Fruit fly (Drosophila melanogaster) whole organism, embryonic: ENCODE results near the gene Uba2.

Source experiments
- B-H2 ChIP-seq: fragments of 200-800 bp; sonication (Bioruptor generic); optimal IDR thresholded peaks from 2 replicates; lab custom pipeline; 2018; ENCODE audit warnings: missing biosample characterization, mild to moderate bottlenecking, missing genetic modification characterization
- C15 ChIP-seq: fragments of 200-800 bp; sonication (Bioruptor generic); IDR thresholded peaks from 3 replicates; pipeline ENCODE4 v1.3.6; 2022; ENCODE audit warnings: missing biosample characterization, missing genetic modification characterization
- CG10209 ChIP-seq: fragments of 200-800 bp; sonication (Bioruptor generic); optimal IDR thresholded peaks from 3 replicates; lab custom pipeline; 2017; ENCODE audit warnings: missing biosample characterization, mild to moderate bottlenecking, missing genetic modification characterization, missing genetic modification reagents
- CG10565 ChIP-seq: fragments of 200-800 bp; sonication (Bioruptor generic); optimal IDR thresholded peaks from 3 replicates; lab custom pipeline; 2016; ENCODE audit warnings: missing biosample characterization, mild to moderate bottlenecking, missing genetic modification characterization
- CG11093 ChIP-seq: fragments of 200-800 bp; sonication (Bioruptor generic); IDR thresholded peaks from 3 replicates; pipeline ENCODE4 v1.3.6; 2022; ENCODE audit warnings: missing biosample characterization, missing genetic modification characterization
- CG12236 ChIP-seq: fragments of 200-800 bp; sonication (Bioruptor generic); optimal IDR thresholded peaks from 2 replicates; lab custom pipeline; 2016; ENCODE audit warnings: missing biosample characterization, missing genetic modification characterization
- CG14710 ChIP-seq: fragments of 200-800 bp; sonication (Bioruptor generic); optimal IDR thresholded peaks from 3 replicates; lab custom pipeline; 2019; ENCODE audit warnings: missing biosample characterization, mild to moderate bottlenecking, missing genetic modification characterization, moderate library complexity
- CG1602 ChIP-seq: fragments of 200-800 bp; sonication (Bioruptor generic); optimal IDR thresholded peaks from 3 replicates; lab custom pipeline; 2016; ENCODE audit warnings: missing biosample characterization, missing genetic modification characterization
- CG17568 ChIP-seq: fragments of 200-800 bp; sonication (Bioruptor generic); optimal IDR thresholded peaks from 2 replicates; lab custom pipeline; 2018; ENCODE audit warnings: missing biosample characterization, mild to moderate bottlenecking, missing genetic modification characterization, moderate library complexity
- CG18011 ChIP-seq: fragments of 200-800 bp; sonication (Bioruptor generic); optimal IDR thresholded peaks from 2 replicates; lab custom pipeline; 2017; ENCODE audit warnings: missing biosample characterization, missing genetic modification characterization, mild to moderate bottlenecking, moderate library complexity, missing genotype
- CG2116 ChIP-seq: fragments of 200-800 bp; sonication (Bioruptor generic); optimal IDR thresholded peaks from 3 replicates; lab custom pipeline; 2018; ENCODE audit warnings: missing biosample characterization, mild to moderate bottlenecking, missing genetic modification characterization
- CG2712 ChIP-seq: fragments of 200-800 bp; optimal IDR thresholded peaks from 3 replicates; lab custom pipeline; 2019; ENCODE audit warnings: missing biosample characterization, mild to moderate bottlenecking, missing genetic modification characterization, moderate library complexity
- CG30431 ChIP-seq: fragments of 200-800 bp; sonication (Bioruptor generic); optimal IDR thresholded peaks from 2 replicates; lab custom pipeline; 2017; ENCODE audit warnings: missing biosample characterization, missing genetic modification characterization
- CG31224 ChIP-seq: fragments of 200-800 bp; sonication (Bioruptor generic); IDR thresholded peaks from 2 replicates; pipeline ENCODE4 v1.3.6; 2022; ENCODE audit warnings: missing biosample characterization, missing genetic modification characterization
- CG31388 ChIP-seq: fragments of 200-800 bp; sonication (Bioruptor generic); optimal IDR thresholded peaks from 2 replicates; lab custom pipeline; 2016; ENCODE audit warnings: missing biosample characterization, missing genetic modification characterization
- CG3281 ChIP-seq: fragments of 200-800 bp; sonication (Bioruptor generic); optimal IDR thresholded peaks from 3 replicates; lab custom pipeline; 2017; ENCODE audit warnings: missing biosample characterization, mild to moderate bottlenecking, missing genetic modification characterization
- CG34422 ChIP-seq: fragments of 200-800 bp; sonication (Bioruptor generic); IDR thresholded peaks from 3 replicates; pipeline ENCODE4 v1.3.6; 2022; ENCODE audit warnings: missing biosample characterization, missing genetic modification characterization
- CG4730 ChIP-seq: fragments of 200-800 bp; sonication (Bioruptor generic); IDR thresholded peaks from 2 replicates; pipeline ENCODE4 v1.3.6; 2022; ENCODE audit warnings: missing biosample characterization, missing genetic modification characterization
- CG6175 ChIP-seq: fragments of 200-800 bp; sonication (Bioruptor generic); IDR thresholded peaks from 3 replicates; pipeline ENCODE4 v1.3.6; 2022; ENCODE audit warnings: missing biosample characterization, missing genetic modification characterization
- CG6654 ChIP-seq: fragments of 200-800 bp; sonication (Bioruptor generic); optimal IDR thresholded peaks from 2 replicates; lab custom pipeline; 2017; ENCODE audit warnings: missing biosample characterization, mild to moderate bottlenecking, missing genetic modification characterization
- CG8924 ChIP-seq: fragments of 200-800 bp; optimal IDR thresholded peaks from 3 replicates; lab custom pipeline; 2019; ENCODE audit warnings: missing biosample characterization, mild to moderate bottlenecking, missing genetic modification characterization, moderate library complexity
- CG9437 ChIP-seq: fragments of 200-800 bp; sonication (Bioruptor generic); optimal IDR thresholded peaks from 2 replicates; lab custom pipeline; 2018; ENCODE audit warnings: missing biosample characterization, mild to moderate bottlenecking, missing genetic modification characterization
- CG9797 ChIP-seq: fragments of 200-800 bp; sonication (Bioruptor generic); optimal IDR thresholded peaks from 3 replicates; lab custom pipeline; 2018; ENCODE audit warnings: missing biosample characterization, mild to moderate bottlenecking, missing genetic modification characterization
- CG9876 ChIP-seq: fragments of 200-800 bp; sonication (Bioruptor generic); optimal IDR thresholded peaks from 2 replicates; lab custom pipeline; 2016; ENCODE audit warnings: missing biosample characterization, missing genetic modification characterization
- Chrac-16 ChIP-seq: fragments of 200-800 bp; sonication (Bioruptor generic); optimal IDR thresholded peaks from 3 replicates; lab custom pipeline; 2016; ENCODE audit warnings: missing biosample characterization, missing genetic modification characterization
- HLH4C ChIP-seq: fragments of 200-800 bp; sonication (Bioruptor generic); IDR thresholded peaks from 3 replicates; pipeline ENCODE4 v1.3.6; 2022; ENCODE audit warnings: missing biosample characterization, missing genetic modification characterization; ENCODE audit not compliant: partially characterized antibody
- Neu2 ChIP-seq: fragments of 200-800 bp; sonication (Bioruptor generic); optimal IDR thresholded peaks from 3 replicates; lab custom pipeline; 2016; ENCODE audit warnings: missing biosample characterization, missing genetic modification characterization, borderline replicate concordance
- Nf-YA ChIP-seq: fragments of 200-800 bp; sonication (Bioruptor generic); IDR thresholded peaks from 2 replicates; pipeline ENCODE4 v1.3.6; 2022; ENCODE audit warnings: missing biosample characterization, missing genetic modification characterization
- Pdp1 ChIP-seq, 2 experiments: fragments of 200-800 bp; sonication (Bioruptor generic); optimal IDR thresholded peaks; 3 replicates each; lab custom pipeline; 2016; ENCODE audit warnings: missing biosample characterization in 2 of 2, missing genetic modification characterization in 2 of 2, mild to moderate bottlenecking in 1 of 2, moderate library complexity in 1 of 2
- Scr ChIP-seq: fragments of 200-800 bp; sonication (Bioruptor generic); IDR thresholded peaks from 2 replicates; pipeline ENCODE4 v1.3.6; 2022; ENCODE audit warnings: missing biosample characterization, missing genetic modification characterization; ENCODE audit not compliant: partially characterized antibody
- YL-1 ChIP-seq: fragments of 200-800 bp; sonication (Bioruptor generic); optimal IDR thresholded peaks from 3 replicates; lab custom pipeline; 2017; ENCODE audit warnings: missing biosample characterization, mild to moderate bottlenecking, missing genetic modification characterization
- amos ChIP-seq: fragments of 200-800 bp; sonication (Bioruptor generic); IDR thresholded peaks from 2 replicates; pipeline ENCODE4 v1.3.6; 2022; ENCODE audit warnings: missing biosample characterization, missing genetic modification characterization; ENCODE audit not compliant: partially characterized antibody
- br ChIP-seq: fragments of >200 bp; optimal IDR thresholded peaks from 2 replicates; lab custom pipeline; 2017
- cwo ChIP-seq: fragments of 200-800 bp; sonication (Bioruptor generic); optimal IDR thresholded peaks from 3 replicates; lab custom pipeline; 2017; ENCODE audit warnings: missing biosample characterization, missing genetic modification characterization, mild to moderate bottlenecking, moderate library complexity, missing genetic modification reagents
- da ChIP-seq: fragments of 200-800 bp; sonication (Bioruptor generic); optimal IDR thresholded peaks from 2 replicates; lab custom pipeline; 2016; ENCODE audit warnings: missing biosample characterization, missing genetic modification characterization
- disco-r ChIP-seq: fragments of 200-800 bp; sonication (Bioruptor generic); optimal IDR thresholded peaks from 2 replicates; lab custom pipeline; 2016; ENCODE audit warnings: missing biosample characterization, missing genetic modification characterization
- dpn ChIP-seq, 2 experiments: fragments of 200-800 bp; sonication (Bioruptor generic); optimal IDR thresholded peaks; 3 replicates each; lab custom pipeline; 2016; ENCODE audit warnings: missing biosample characterization in 2 of 2, missing genetic modification characterization in 2 of 2
- eve ChIP-seq, 2 experiments: fragments of >200 bp; optimal IDR thresholded peaks; 2 replicates each; lab custom pipeline; 2017; ENCODE audit warnings: missing biosample characterization in 2 of 2, missing genetic modification characterization in 2 of 2
- fd3F ChIP-seq: fragments of 200-800 bp; sonication (Bioruptor generic); optimal IDR thresholded peaks from 2 replicates; lab custom pipeline; 2018; ENCODE audit warnings: missing biosample characterization, mild to moderate bottlenecking, missing genetic modification characterization, moderate library complexity
- grau ChIP-seq: fragments of 200-800 bp; optimal IDR thresholded peaks from 3 replicates; lab custom pipeline; 2019; ENCODE audit warnings: missing biosample characterization, mild to moderate bottlenecking, missing genetic modification characterization, moderate library complexity
- gsb-n ChIP-seq: fragments of 200-800 bp; sonication (Bioruptor generic); optimal IDR thresholded peaks from 3 replicates; lab custom pipeline; 2018; ENCODE audit warnings: missing biosample characterization, mild to moderate bottlenecking, missing genetic modification characterization
- hb ChIP-seq: fragments of 200-800 bp; sonication (Bioruptor generic); IDR thresholded peaks from 3 replicates; pipeline ENCODE4 v1.3.6; 2022; ENCODE audit warnings: missing biosample characterization, missing genetic modification characterization; ENCODE audit not compliant: partially characterized antibody
- ken ChIP-seq: fragments of 200-800 bp; sonication (Bioruptor generic); IDR thresholded peaks from 3 replicates; pipeline ENCODE4 v1.3.6; 2022; ENCODE audit warnings: missing biosample characterization, missing genetic modification characterization
- pnt ChIP-seq: fragments of 200-800 bp; sonication (Bioruptor generic); optimal IDR thresholded peaks from 3 replicates; lab custom pipeline; 2016; ENCODE audit warnings: missing biosample characterization, missing genetic modification characterization
- rib ChIP-seq: fragments of 200-800 bp; sonication (Bioruptor generic); IDR thresholded peaks from 2 replicates; pipeline ENCODE4 v1.3.6; 2022; ENCODE audit warnings: missing biosample characterization, missing genetic modification characterization
- slbo ChIP-seq: fragments of 200-800 bp; sonication (Bioruptor generic); IDR thresholded peaks from 2 replicates; pipeline ENCODE4 v1.3.6; 2022; ENCODE audit warnings: missing biosample characterization, missing genetic modification characterization
- sug ChIP-seq: fragments of 200-800 bp; optimal IDR thresholded peaks from 2 replicates; lab custom pipeline; 2019; ENCODE audit warnings: missing biosample characterization, mild to moderate bottlenecking, missing genetic modification characterization, moderate library complexity
- ttk ChIP-seq: fragments of 200-800 bp; sonication (Bioruptor generic); IDR thresholded peaks from 2 replicates; pipeline ENCODE4 v2.1.2; 2022; ENCODE audit warnings: missing biosample characterization, missing genetic modification characterization
- wdn ChIP-seq: fragments of 200-800 bp; sonication (Bioruptor generic); IDR thresholded peaks from 2 replicates; pipeline ENCODE4 v1.3.6; 2022; ENCODE audit warnings: missing biosample characterization, missing genetic modification characterization
- zfh2 ChIP-seq: fragments of 200-800 bp; sonication (Bioruptor generic); optimal IDR thresholded peaks from 2 replicates; lab custom pipeline; 2016; ENCODE audit warnings: missing biosample characterization, missing genetic modification characterization

Gene Uba2

dm6 chr3L:8137448-8137906 lies 9.9 kb upstream of the Uba2 start, which contains the start of the genes Setx and mus301 (continued):
- TF ChIP-seq fd3F (GFP tag; lab: Kevin White, UChicago) (peak; percentile 63), CG8924 (no peak), hb (GFP tag; lab: Robert Waterston, UW) (no peak), slbo (peak; percentile 90), eve (GFP tag; optimal IDR thresholded peaks at IDR 0.05; lab: Kevin White, UChicago) (no peak), amos (GFP tag; lab: Robert Waterston, UW) (peak; percentile 40; the same call in 1 of the 2 replicates), disco-r (peak; percentile 64), CG9437 (GFP tag; lab: Kevin White, UChicago) (peak; percentile 87), CG9876 (GFP tag; lab: Kevin White, UChicago) (peak; percentile 81), CG1602 (GFP tag; lab: Kevin White, UChicago) (peak; percentile 85), CG4730 (GFP tag; lab: Robert Waterston, UW) (peak; percentile 36; the same call in 1 of the 2 replicates), CG18011 (GFP tag; lab: Kevin White, UChicago) (peak; percentile 76), CG6654 (GFP tag; lab: Kevin White, UChicago) (no peak), Nf-YA (GFP tag; lab: Robert Waterston, UW) (no peak), CG12236 (GFP tag; lab: Kevin White, UChicago) (peak; percentile 53), CG9797 (peak; percentile 76), CG30431 (GFP tag; lab: Kevin White, UChicago) (peak; percentile 29), ttk (GFP tag; lab: Robert Waterston, UW) (peak; percentile 54; the same call in 1 of the 2 replicates), CG14710 (peak; percentile 91), grau (peak; percentile 75), Chrac-16 (GFP tag; lab: Kevin White, UChicago) (peak; percentile 84), pnt (GFP tag; lab: Kevin White, UChicago) (peak; percentile 76), CG11093 (GFP tag; lab: Robert Waterston, UW) (peak; percentile 48; the same call in 1 of the 3 replicates), YL-1 (GFP tag; lab: Kevin White, UChicago) (peak; percentile 86), CG2712 (tag; lab: Kevin White, UChicago) (peak; percentile 82), sug (tag; lab: Kevin White, UChicago) (peak; percentile 82), gsb-n (tag; lab: Kevin White, UChicago) (no peak), dpn (GFP tag; optimal IDR thresholded peaks at IDR 0.05; lab: Kevin White, UChicago) (peak; percentile 83 to 90), CG31388 (GFP tag; lab: Kevin White, UChicago) (peak; percentile 55), B-H2 (GFP tag; lab: Kevin White, UChicago) (peak; percentile 75), Scr (GFP tag; lab: Robert Waterston, UW) (no peak; the same call in 1 of the 2 replicates), Neu2 (GFP tag; lab: Kevin White, UChicago) (peak; percentile 59), cwo (GFP tag; lab: Kevin White, UChicago) (peak; percentile 46), CG6175 (peak; percentile 71; the same call in 2 of the 3 replicates), br (lab: Kevin White, UChicago) (no peak), da (GFP tag; lab: Kevin White, UChicago) (peak; percentile 72), Pdp1 (GFP tag; optimal IDR thresholded peaks at IDR 0.05; lab: Kevin White, UChicago) (peak; percentile 82 to 88), CG10209 (peak; percentile 79), wdn (GFP tag; lab: Robert Waterston, UW) (peak; percentile 66; the same call in 1 of the 2 replicates), CG31224 (peak; percentile 52; the same call in 1 of the 2 replicates), CG34422 (GFP tag; lab: Robert Waterston, UW) (peak; percentile 63; the same call in 2 of the 3 replicates), zfh2 (peak; percentile 94), ken (GFP tag; lab: Robert Waterston, UW) (peak; percentile 70; the same call in 1 of the 3 replicates), C15 (0 out of 3 replicates have a peak, but pooled peaks have one; percentile 28), CG17568 (no peak), HLH4C (GFP tag; lab: Robert Waterston, UW) (no peak), CG10565 (GFP tag; lab: Kevin White, UChicago) (peak; percentile 48), CG3281 (GFP tag; lab: Kevin White, UChicago) (peak; percentile 80), rib (GFP tag; lab: Robert Waterston, UW) (peak; percentile 73), CG2116 (GFP tag; lab: Kevin White, UChicago) (peak; percentile 78)
